Fruit fly (Drosophila melanogaster) ovary, adult (tissue): ENCODE data around the gene Yp2.

Source experiments
- CG17801 ChIP-seq: fragments of 200-800 bp; optimal IDR thresholded peaks from 2 replicates; lab custom pipeline; 2019; ENCODE audit warnings: missing biosample characterization, mild to moderate bottlenecking, missing genetic modification characterization, moderate library complexity; ENCODE audit not compliant: partially characterized antibody

Gene Yp2

dm6 chrX:10052549-10052948 is at the start of gene Yp2:
Gene Yp2, minus strand, starts transcription at chrX:10052636.
- TF ChIP-seq CG17801: peak; percentile 15

dm6 chrX:10092796-10093195 is 40.4 kb upstream of the Yp2 start:
- TF ChIP-seq CG17801: no peak

- TF ChIP-seq CG17801: no peak
Measured at dm6 chrX:10089188-10089587, 36.8 kb upstream of the Yp2 start.

dm6 chrX:10088023-10088913 is 35.8 kb upstream of the Yp2 start:
- TF ChIP-seq CG17801: peak; percentile 57

dm6 chrX:10086095-10086888 is 33.9 kb upstream of the Yp2 start, which contains the start of the genes Naxe and RhoU:
Gene Naxe, minus strand, starts transcription at chrX:10086171.
Gene RhoU, plus strand, starts transcription at chrX:10086527.
- peak; percentile 43 for TF ChIP-seq CG17801

dm6 chrX:10082950-10083253 is 30.5 kb upstream of the Yp2 start, which contains the start of gene CG2972:
Gene CG2972, plus strand, starts transcription at chrX:10083154.
- TF ChIP-seq CG17801: no peak

- TF ChIP-seq CG17801: peak; percentile 19
Measured at dm6 chrX:10082185-10082949, 29.9 kb upstream of the Yp2 start, which contains the start of gene ZAP3. Gene ZAP3, minus strand, starts transcription at chrX:10082492.

- TF ChIP-seq CG17801: no peak
Measured at dm6 chrX:10071516-10071915, 19.1 kb upstream of the Yp2 start.

- no peak for TF ChIP-seq CG17801
Measured at dm6 chrX:10070325-10070931, 18.0 kb upstream of the Yp2 start, which contains the start of gene CG15312. Gene CG15312, minus strand, starts transcription at chrX:10070868.

dm6 chrX:10067528-10067927 is 15.1 kb upstream of the Yp2 start:
- no peak for TF ChIP-seq CG17801

- no peak for TF ChIP-seq CG17801
Measured at dm6 chrX:10061327-10061726, 8.9 kb upstream of the Yp2 start, which contains the start of gene Gr9a. Gene Gr9a, plus strand, starts transcription at chrX:10061627.

dm6 chrX:10057964-10058363 is 5.5 kb upstream of the Yp2 start:
- TF ChIP-seq CG17801: no peak

dm6 chrX:10053547-10053946 is 1.1 kb upstream of the Yp2 start, which contains the start of gene Yp1:
Gene Yp1, plus strand, starts transcription at chrX:10053811.
- TF ChIP-seq CG17801: no peak

dm6 chrX:10047961-10048360 is 4.5 kb downstream of the Yp2 start:
- no peak for TF ChIP-seq CG17801

dm6 chrX:10046760-10047159 is 5.7 kb downstream of the Yp2 start:
- no peak for TF ChIP-seq CG17801

dm6 chrX:10045763-10046162 is 6.7 kb downstream of the Yp2 start:
- TF ChIP-seq CG17801: peak; percentile 44
